Worm (Caenorhabditis elegans): Measurements from ENCODE around the gene shl-1.

The shl-1 gene

DNA sequence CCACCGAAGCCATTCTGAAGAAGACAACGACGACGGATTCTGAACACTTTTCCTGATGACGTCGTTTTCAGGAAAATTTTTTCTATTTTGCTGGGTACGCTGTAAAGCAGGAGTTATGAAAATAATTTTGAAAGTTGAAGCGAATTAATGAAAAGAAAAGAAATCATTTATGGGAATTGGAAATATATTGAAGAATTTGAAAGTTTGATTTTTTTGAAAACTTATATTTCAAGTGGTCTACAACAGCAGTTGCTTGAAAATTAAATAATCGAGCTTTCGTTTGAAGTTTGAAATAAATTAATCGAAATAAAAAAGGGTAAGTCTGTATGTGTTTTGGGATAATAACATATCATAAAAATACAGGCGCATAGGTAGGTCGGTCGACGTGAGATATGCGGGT is at the start of gene shl-1:
Gene shl-1 (minus strand): TSS at position 101 of the 400 bp plus-strand sequence.
- no peak for TF ChIP-seq unc-62 (GFP tag; optimal IDR thresholded peaks at IDR 0.05)

DNA sequence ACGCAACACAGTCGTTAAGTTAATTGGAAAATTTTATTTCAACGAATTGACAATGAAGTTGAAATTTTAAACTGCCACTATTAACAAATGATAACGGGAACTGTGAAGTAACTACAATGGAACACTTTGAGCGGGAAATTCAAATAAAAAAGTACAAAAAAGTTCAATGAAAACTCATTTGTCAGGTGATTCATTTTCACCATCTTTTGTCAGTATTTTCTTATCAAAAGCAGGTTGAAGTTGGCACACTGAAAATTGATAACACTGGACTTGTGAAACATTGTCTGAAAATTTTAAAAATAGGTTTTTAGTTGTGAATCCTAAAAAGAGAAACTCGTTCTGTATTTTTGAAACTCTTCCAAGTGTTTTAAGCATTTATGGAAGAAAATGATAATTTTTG is 49.6 kb upstream of the shl-1 start:
- TF ChIP-seq unc-62 (GFP tag; optimal IDR thresholded peaks at IDR 0.05) = no peak

DNA sequence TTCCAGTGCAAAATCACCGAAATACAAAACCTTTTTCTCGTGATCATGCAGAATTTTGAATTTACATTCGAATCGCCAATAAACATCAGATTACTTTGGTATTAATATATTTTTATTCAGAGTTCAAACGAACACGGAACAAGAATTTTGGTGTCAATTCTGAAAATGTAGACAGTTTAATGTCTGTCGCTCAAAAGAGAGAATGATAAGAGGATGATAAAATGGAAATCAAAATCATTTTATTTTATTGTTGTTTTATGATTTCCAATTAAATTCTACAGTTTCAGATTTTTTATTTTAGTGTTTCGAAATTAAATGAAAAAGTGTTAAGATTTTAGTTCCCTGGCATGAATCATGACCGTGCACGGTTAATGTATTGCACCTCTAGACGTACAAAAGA is 48.5 kb upstream of the shl-1 start:
- TF ChIP-seq unc-62 (GFP tag; optimal IDR thresholded peaks at IDR 0.05) = no peak

ce11 chrIV:6431582-6431981 is 47.7 kb upstream of the shl-1 start, which contains the start of gene acp-7:
TSS of gene acp-7 (minus strand) at chrIV:6431682.
- TF ChIP-seq unc-62 (GFP tag; optimal IDR thresholded peaks at IDR 0.05) = no peak

DNA sequence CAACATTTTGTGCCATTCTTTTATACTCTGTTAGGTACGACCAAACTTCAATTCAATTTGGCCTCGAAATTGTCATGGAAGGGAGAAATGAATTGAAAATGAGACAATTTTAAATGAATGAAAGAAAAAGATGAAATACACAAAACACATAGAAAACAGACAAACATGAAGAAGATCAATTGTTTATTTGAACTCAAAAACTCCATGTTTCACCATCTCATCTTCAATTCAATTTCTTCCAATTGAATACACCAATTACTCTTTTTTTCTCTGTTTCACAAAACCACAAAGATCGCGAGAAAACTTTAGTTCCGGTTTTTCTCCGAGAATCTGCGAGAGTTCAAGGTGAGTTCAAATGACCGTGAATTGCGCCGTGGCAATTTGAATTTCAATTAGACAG is 43.4 kb upstream of the shl-1 start:
- TF ChIP-seq unc-62 (GFP tag; optimal IDR thresholded peaks at IDR 0.05) = no peak

DNA sequence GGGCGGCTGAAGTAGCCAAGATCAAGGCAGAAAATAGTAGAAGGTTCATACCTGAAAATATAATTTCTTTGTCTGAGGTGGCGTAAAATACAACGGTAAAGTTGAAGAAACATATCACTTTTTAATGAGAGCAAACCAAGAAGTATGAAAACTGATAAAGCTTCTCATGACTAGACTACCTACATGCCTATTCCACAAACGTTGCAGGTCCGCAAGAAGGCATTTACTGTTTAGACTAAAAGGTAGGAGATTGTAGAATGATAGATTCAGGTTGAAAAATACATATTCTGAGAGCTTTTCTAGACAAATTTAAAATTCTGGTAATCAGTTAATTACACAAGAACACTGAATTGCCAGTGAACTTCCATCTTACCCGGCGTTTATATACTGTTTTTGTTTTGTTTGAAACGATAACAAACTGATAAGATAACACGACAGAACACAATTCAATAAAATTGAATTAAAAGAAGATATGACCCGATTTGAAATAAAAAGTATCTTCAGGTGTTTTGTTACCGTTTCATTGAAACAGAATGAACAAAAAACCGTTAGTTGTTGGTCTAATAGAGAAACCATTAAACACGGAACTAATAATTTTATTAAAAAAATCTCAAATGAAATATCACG is 42.3 kb upstream of the shl-1 start, which contains the start of gene acp-6:
Gene acp-6 (minus strand): TSS at position 51 of the 627 bp plus-strand sequence.
- TF ChIP-seq unc-62 (GFP tag; optimal IDR thresholded peaks at IDR 0.05) = no peak

ce11 chrIV:6421183-6421635 is 37.3 kb upstream of the shl-1 start, which contains the start of gene puf-11:
TSS of gene puf-11 (plus strand) at chrIV:6421585.
- no peak for TF ChIP-seq unc-62 (GFP tag; optimal IDR thresholded peaks at IDR 0.05)

ce11 chrIV:6419031-6419582 is 35.2 kb upstream of the shl-1 start, which contains the start of the genes Y73B6BL.23 and htp-2:
TSS of gene Y73B6BL.23 (minus strand) at chrIV:6419081.
TSS of gene htp-2 (plus strand) at chrIV:6419522.
- no peak for TF ChIP-seq unc-62 (GFP tag; optimal IDR thresholded peaks at IDR 0.05)

ce11 chrIV:6417612-6418011 is 33.7 kb upstream of the shl-1 start:
- no peak for TF ChIP-seq unc-62 (GFP tag; optimal IDR thresholded peaks at IDR 0.05)

ce11 chrIV:6416553-6416952 is 32.7 kb upstream of the shl-1 start, which contains the start of gene Y73B6BL.22:
TSS of gene Y73B6BL.22 (minus strand) at chrIV:6416653.
- TF ChIP-seq unc-62 (GFP tag; optimal IDR thresholded peaks at IDR 0.05) = no peak

DNA sequence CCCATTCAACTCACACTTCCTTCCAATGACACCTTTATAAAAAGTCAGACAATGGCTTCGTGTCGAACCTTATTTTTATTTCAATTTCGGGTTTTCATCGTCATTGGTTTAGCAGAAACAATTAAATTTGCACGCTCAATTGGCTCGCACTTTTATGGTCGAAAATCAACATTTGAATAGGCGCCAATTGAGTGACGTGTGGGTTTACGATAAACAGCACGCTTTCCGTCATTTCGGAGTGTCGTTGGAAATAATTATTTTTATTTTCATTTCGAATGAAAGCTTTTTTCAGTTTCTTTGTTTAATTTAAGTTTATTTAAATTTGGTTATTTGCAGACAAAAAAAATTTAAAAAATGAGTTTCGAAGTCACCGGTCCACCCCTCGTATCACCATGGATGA is 31.3 kb upstream of the shl-1 start, which contains the start of gene exos-2:
Gene exos-2 (plus strand): TSS at position 330 of the 400 bp plus-strand sequence.
- no peak for TF ChIP-seq unc-62 (GFP tag; optimal IDR thresholded peaks at IDR 0.05)

- no peak for TF ChIP-seq unc-62 (GFP tag; optimal IDR thresholded peaks at IDR 0.05)
These were observed 29.6 kb upstream of the shl-1 start, which contains the start of gene nlp-71 for ce11 chrIV:6413482-6413881. TSS of gene nlp-71 (minus strand) at chrIV:6413582.

DNA sequence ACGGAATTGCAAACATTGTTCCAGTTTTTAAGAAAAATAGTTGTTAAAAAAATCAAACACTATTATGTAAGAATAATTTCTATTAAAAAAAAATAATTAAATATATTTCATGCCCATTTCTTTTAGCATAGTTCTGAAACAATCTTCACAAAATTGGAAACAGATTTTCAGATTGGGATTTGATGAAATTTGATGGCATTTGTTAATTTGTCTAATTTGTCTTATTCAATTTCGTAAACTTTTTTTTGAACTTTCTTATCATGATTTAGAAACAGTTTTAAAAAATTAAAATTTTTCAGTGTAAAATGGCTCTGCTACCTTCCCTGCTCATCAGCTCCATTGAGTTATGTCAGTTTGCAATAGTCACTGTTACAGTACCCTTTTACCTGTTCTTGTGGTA is 21.0 kb upstream of the shl-1 start, which contains the start of gene srv-13:
Gene srv-13 (plus strand): TSS at position 301 of the 400 bp plus-strand sequence.
- no peak for TF ChIP-seq unc-62 (GFP tag; optimal IDR thresholded peaks at IDR 0.05)

- no peak for TF ChIP-seq unc-62 (GFP tag; optimal IDR thresholded peaks at IDR 0.05)
These were observed 19.5 kb upstream of the shl-1 start for ce11 chrIV:6403399-6403798.

ce11 chrIV:6402386-6402905 is 18.6 kb upstream of the shl-1 start, which contains the start of gene sfrp-1:
TSS of gene sfrp-1 (minus strand) at chrIV:6402436.
- no peak for TF ChIP-seq unc-62 (GFP tag; optimal IDR thresholded peaks at IDR 0.05)

- no peak for TF ChIP-seq unc-62 (GFP tag; optimal IDR thresholded peaks at IDR 0.05)
These were observed 11.3 kb upstream of the shl-1 start for ce11 chrIV:6395190-6395589.

- TF ChIP-seq unc-62 (GFP tag; optimal IDR thresholded peaks at IDR 0.05) = no peak
These were observed 9.5 kb upstream of the shl-1 start for ce11 chrIV:6393329-6393728.

All from whole organism, dauer.